Worm (Caenorhabditis elegans) whole organism, L4 larva: ENCODE results near the gene trcs-1.

Experiments
- R02D3.7 ChIP-seq: fragments of 150-350 bp; sonication (generic microtip); optimal IDR thresholded peaks from 3 replicates; lab custom pipeline; 2014; ENCODE audit warnings: missing biosample characterization, missing genetic modification characterization
- ces-1 ChIP-seq: fragments of 150-350 bp; sonication (generic microtip); optimal IDR thresholded peaks from 4 replicates; lab custom pipeline; 2014; ENCODE audit warnings: missing biosample characterization, missing genetic modification reagents, missing genetic modification characterization
- daf-19 ChIP-seq: fragments of 200-800 bp; sonication (Bioruptor generic); conservative IDR thresholded peaks from 2 replicates; pipeline ENCODE4 v1.3.6; 2022; ENCODE audit warnings: missing genetic modification characterization, missing compliant biosample characterization
- dve-1 ChIP-seq: sonication (generic microtip); optimal IDR thresholded peaks from 2 replicates; lab custom pipeline; 2017; ENCODE audit warnings: antibody characterized with exemption, mild to moderate bottlenecking, missing genetic modification characterization, missing compliant biosample characterization; ENCODE audit not compliant: insufficient read depth
- egl-27 ChIP-seq: sonication (generic microtip); optimal IDR thresholded peaks from 3 replicates; lab custom pipeline; 2017; ENCODE audit warnings: missing biosample characterization, missing genetic modification reagents, missing genetic modification characterization
- fkh-10 ChIP-seq: fragments of 150-350 bp; optimal IDR thresholded peaks from 2 replicates; lab custom pipeline; 2014; ENCODE audit warnings: missing biosample characterization, missing genetic modification reagents, missing genetic modification characterization
- lin-38 ChIP-seq: fragments of 200-800 bp; sonication (Bioruptor generic); IDR thresholded peaks from 2 replicates; pipeline ENCODE4 v1.3.6; 2022; ENCODE audit warnings: missing genetic modification reagents, missing genetic modification characterization, missing compliant biosample characterization
- mdl-1 ChIP-seq, 2 experiments: fragments of 150-350 bp in 1 of 2; sonication (generic microtip) in 1 of 2; optimal IDR thresholded peaks; 2 replicates each; lab custom pipeline; 2014 to 2017; ENCODE audit warnings: missing biosample characterization in 2 of 2, missing genetic modification characterization in 2 of 2
- unc-62 ChIP-seq, 3 experiments: fragments of 150-350 bp in 1 of 3; sonication (generic microtip); optimal IDR thresholded peaks in 2 of 3; peaks in 1 of 3; 1 replicate in 1 of 3; 2 replicates in 2 of 3; lab custom pipeline; 2014 to 2017; ENCODE audit warnings: missing biosample characterization in 3 of 3, missing genetic modification characterization in 3 of 3, missing genetic modification reagents in 3 of 3, missing genotype in 1 of 3
- zip-2 ChIP-seq: fragments of 150-350 bp; optimal IDR thresholded peaks from 2 replicates; lab custom pipeline; 2014; ENCODE audit warnings: missing biosample characterization, missing genetic modification characterization

ce11 chrIV:9593456-9593855 lies 4.8 kb upstream of the trcs-1 start, which contains the start of gene spp-18:
- no peak for TF ChIP-seq ces-1 (GFP tag; lab: Kevin White, UChicago)
- no peak for TF ChIP-seq egl-27 (tag; lab: Kevin White, UChicago)
- TF ChIP-seq zip-2 (tag; lab: Kevin White, UChicago) = no peak
- TF ChIP-seq unc-62 (GFP tag; optimal IDR thresholded peaks at IDR 0.05 in 1 of 2; lab: Kevin White, UChicago) = no peak
- no peak for TF ChIP-seq unc-62 (tag; optimal IDR thresholded peaks at IDR 0.05; lab: Kevin White, UChicago)
- no peak for TF ChIP-seq dve-1
- peak in 1 of 2 experiments; percentile 50 for TF ChIP-seq mdl-1 (tag; optimal IDR thresholded peaks at IDR 0.05; lab: Kevin White, UChicago)
- TF ChIP-seq R02D3.7 (tag; lab: Kevin White, UChicago) = no peak
- no peak for TF ChIP-seq fkh-10 (GFP tag; lab: Kevin White, UChicago)
- no peak for TF ChIP-seq daf-19
- TF ChIP-seq lin-38 = no peak
